Worm (Caenorhabditis elegans): Measurements from ENCODE around the gene ift-43.

The ift-43 gene

ce11 chrII:5708154-5708553 lies 47.6 kb upstream of the ift-43 start:
- TF ChIP-seq unc-62 (GFP tag; optimal IDR thresholded peaks at IDR 0.05) (no peak), nfya-1 (tag; optimal IDR thresholded peaks at IDR 0.05; ENCODE audit: insufficient read depth) (peak; percentile 18), fkh-10 (GFP tag; optimal IDR thresholded peaks at IDR 0.05) (peak; percentile 95)

ce11 chrII:5707532-5707931 lies 46.9 kb upstream of the ift-43 start, which contains the start of gene osta-2:
osta-2 (plus strand) TSS chrII:5707691.
- TF ChIP-seq tbx-2 (tag; optimal IDR thresholded peaks at IDR 0.05) (no peak), nfya-1 (tag; optimal IDR thresholded peaks at IDR 0.05; ENCODE audit: insufficient read depth) (peak; percentile 41), jun-1 (tag; optimal IDR thresholded peaks at IDR 0.05) (no peak), nhr-76 (tag; optimal IDR thresholded peaks at IDR 0.05) (no peak), unc-62 (GFP tag; optimal IDR thresholded peaks at IDR 0.05) (no peak), skn-1 (tag; optimal IDR thresholded peaks at IDR 0.05) (no peak), nhr-237 (tag; optimal IDR thresholded peaks at IDR 0.05) (no peak), ama-1 (optimal IDR thresholded peaks at IDR 0.05) (no peak), unc-39 (tag; optimal IDR thresholded peaks at IDR 0.05) (no peak), nhr-12 (tag; optimal IDR thresholded peaks at IDR 0.05) (no peak), eor-1 (tag; optimal IDR thresholded peaks at IDR 0.05) (no peak), nhr-23 (tag; optimal IDR thresholded peaks at IDR 0.05) (no peak), egl-5 (tag; optimal IDR thresholded peaks at IDR 0.05) (peak; percentile 6), ceh-9 (tag; optimal IDR thresholded peaks at IDR 0.05) (no peak), pha-4 (tag; optimal IDR thresholded peaks at IDR 0.05) (peak; percentile 25), fkh-10 (GFP tag; optimal IDR thresholded peaks at IDR 0.05) (no peak), R02D3.7 (tag; optimal IDR thresholded peaks at IDR 0.05) (no peak), snpc-4 (tag; optimal IDR thresholded peaks at IDR 0.05) (no peak)

- TF ChIP-seq pha-4 (tag; optimal IDR thresholded peaks at IDR 0.05) (no peak), sea-2 (GFP tag; optimal IDR thresholded peaks at IDR 0.05) (no peak), egl-5 (tag; optimal IDR thresholded peaks at IDR 0.05) (peak; percentile 6)
These were observed 43.9 kb upstream of the ift-43 start for ce11 chrII:5704479-5704878.

ce11 chrII:5702611-5703192 lies 42.1 kb upstream of the ift-43 start:
- TF ChIP-seq hmg-11 (tag; optimal IDR thresholded peaks at IDR 0.05) (peak; percentile 30), egl-5 (tag; optimal IDR thresholded peaks at IDR 0.05) (peak; percentile 91), elt-1 (tag; optimal IDR thresholded peaks at IDR 0.05) (no peak), snpc-4 (tag; optimal IDR thresholded peaks at IDR 0.05) (peak; percentile 11), jun-1 (tag; optimal IDR thresholded peaks at IDR 0.05) (no peak), nhr-23 (tag; optimal IDR thresholded peaks at IDR 0.05) (peak; percentile 13), nhr-25 (tag; optimal IDR thresholded peaks at IDR 0.05) (peak; percentile 62)

ce11 chrII:5701485-5701884 lies 40.9 kb upstream of the ift-43 start:
- no peak for TF ChIP-seq nhr-67 (tag; optimal IDR thresholded peaks at IDR 0.05)
- no peak for TF ChIP-seq ZK546.5 (tag; optimal IDR thresholded peaks at IDR 0.05)
- peak; percentile 99 for TF ChIP-seq snpc-4 (tag; optimal IDR thresholded peaks at IDR 0.05)
- TF ChIP-seq nhr-77 (tag; optimal IDR thresholded peaks at IDR 0.05): peak; percentile 41
- TF ChIP-seq mml-1 (tag; optimal IDR thresholded peaks at IDR 0.05): no peak
- no peak for TF ChIP-seq zag-1 (tag; optimal IDR thresholded peaks at IDR 0.05)
- peak; percentile 81 for TF ChIP-seq aly-2 (tag; optimal IDR thresholded peaks at IDR 0.05)
- no peak for TF ChIP-seq ceh-16 (tag; optimal IDR thresholded peaks at IDR 0.05)
- no peak for TF ChIP-seq fkh-10 (GFP tag; optimal IDR thresholded peaks at IDR 0.05)
- peak; percentile 81 for TF ChIP-seq nhr-23 (tag; optimal IDR thresholded peaks at IDR 0.05)
- peak; percentile 39 for TF ChIP-seq hmg-11 (tag; optimal IDR thresholded peaks at IDR 0.05)
- peak; percentile 10 for TF ChIP-seq lin-39 (tag; optimal IDR thresholded peaks at IDR 0.05)
- TF ChIP-seq lin-15B (tag; optimal IDR thresholded peaks at IDR 0.05): peak; percentile 29
- peak; percentile 14 for TF ChIP-seq ceh-28 (tag; optimal IDR thresholded peaks at IDR 0.05)
- no peak for TF ChIP-seq unc-39 (tag; optimal IDR thresholded peaks at IDR 0.05)
- TF ChIP-seq eor-1 (tag; optimal IDR thresholded peaks at IDR 0.05): no peak
- no peak for TF ChIP-seq elt-1 (tag; optimal IDR thresholded peaks at IDR 0.05)
- TF ChIP-seq tbx-2 (tag; optimal IDR thresholded peaks at IDR 0.05): peak; percentile 38
- peak; percentile 78 for TF ChIP-seq nfya-1 (tag; optimal IDR thresholded peaks at IDR 0.05; ENCODE audit: insufficient read depth)
- TF ChIP-seq ceh-9 (tag; optimal IDR thresholded peaks at IDR 0.05): no peak
- peak; percentile 71 for TF ChIP-seq elt-2 (tag; optimal IDR thresholded peaks at IDR 0.05)
- peak; percentile 40 for TF ChIP-seq pqm-1 (tag; optimal IDR thresholded peaks at IDR 0.05)
- TF ChIP-seq R02D3.7 (tag; optimal IDR thresholded peaks at IDR 0.05): peak; percentile 50
- TF ChIP-seq egl-27 (tag; optimal IDR thresholded peaks at IDR 0.05): no peak
- no peak for TF ChIP-seq fkh-2 (tag; optimal IDR thresholded peaks at IDR 0.05)
- peak; percentile 42 for TF ChIP-seq pha-4 (tag; optimal IDR thresholded peaks at IDR 0.05)
- TF ChIP-seq nhr-43 (tag; optimal IDR thresholded peaks at IDR 0.05; ENCODE audit: poor library complexity, severe bottlenecking): peak; percentile 68
- peak; percentile 96 for TF ChIP-seq ama-1 (optimal IDR thresholded peaks at IDR 0.05)
- TF ChIP-seq ceh-82 (tag; optimal IDR thresholded peaks at IDR 0.05): peak; percentile 40
- peak; percentile 0 for TF ChIP-seq lsy-12 (tag; optimal IDR thresholded peaks at IDR 0.05)
- peak; percentile 59 for TF ChIP-seq nhr-25 (tag; optimal IDR thresholded peaks at IDR 0.05)
- peak; percentile 26 for TF ChIP-seq skn-1 (tag; optimal IDR thresholded peaks at IDR 0.05)

Measured in whole organism, L3 larva.